Worm (Caenorhabditis elegans) whole organism, L1 larva: ENCODE measurements around the gene tag-276.
A peak's percentile ranks its signal among the peaks of the same experiment; 100 is the strongest.

Experiments used
- C04F5.9 ChIP-seq: sonication (generic microtip); optimal IDR thresholded peaks from 2 replicates; lab custom pipeline; 2016; ENCODE audit warnings: missing genetic modification characterization, missing compliant biosample characterization
- alr-1 ChIP-seq: fragments of 200-800 bp; sonication (Bioruptor generic); optimal IDR thresholded peaks from 2 replicates; lab custom pipeline; 2018; ENCODE audit warnings: borderline replicate concordance, mild to moderate bottlenecking, missing genetic modification characterization, missing compliant biosample characterization
- ama-1 ChIP-seq: fragments of 150-350 bp; optimal IDR thresholded peaks from 2 replicates; lab custom pipeline; 2014
- blmp-1 ChIP-seq: fragments of 150-350 bp; optimal IDR thresholded peaks from 2 replicates; lab custom pipeline; 2014; ENCODE audit warnings: missing biosample characterization, missing genetic modification characterization
- ceh-63 ChIP-seq: fragments of 200-800 bp; sonication (Bioruptor generic); optimal IDR thresholded peaks from 2 replicates; lab custom pipeline; 2018; ENCODE audit warnings: mild to moderate bottlenecking, missing genetic modification characterization, missing compliant biosample characterization
- ceh-8 ChIP-seq: fragments of 200-800 bp; sonication (Bioruptor generic); optimal IDR thresholded peaks from 2 replicates; lab custom pipeline; 2018; ENCODE audit warnings: mild to moderate bottlenecking, missing genetic modification characterization, moderate library complexity, missing compliant biosample characterization
- ceh-88 ChIP-seq: fragments of 200-800 bp; sonication (Bioruptor generic); IDR thresholded peaks from 2 replicates; pipeline ENCODE4 v1.3.6; 2022; ENCODE audit warnings: missing genetic modification characterization, missing compliant biosample characterization
- ces-1 ChIP-seq: fragments of 150-350 bp; optimal IDR thresholded peaks from 2 replicates; lab custom pipeline; 2014; ENCODE audit warnings: missing biosample characterization, missing genetic modification reagents, missing genetic modification characterization
- efl-1 ChIP-seq, 4 experiments: fragments of 150-350 bp; optimal IDR thresholded peaks in 3 of 4; peaks in 1 of 4; 1 replicate in 1 of 4; 2 replicates in 3 of 4; lab custom pipeline; 2014; ENCODE audit warnings: missing biosample characterization in 2 of 4, missing genetic modification characterization in 2 of 4, missing genetic modification reagents in 2 of 4
- egl-13 ChIP-seq: sonication (generic microtip); optimal IDR thresholded peaks from 2 replicates; lab custom pipeline; 2016; ENCODE audit warnings: missing genotype, missing genetic modification reagents, missing genetic modification characterization, missing compliant biosample characterization
- elt-3 ChIP-seq, 6 experiments: fragments of 150-350 bp in 1 of 6; sonication (generic microtip); optimal IDR thresholded peaks; 2 replicates each; lab custom pipeline; 2017 to 2018; ENCODE audit warnings: missing biosample characterization in 6 of 6, missing genetic modification characterization in 6 of 6, inconsistent platforms in 1 of 6
- fkh-10 ChIP-seq: sonication (generic microtip); optimal IDR thresholded peaks from 2 replicates; lab custom pipeline; 2017; ENCODE audit warnings: missing biosample characterization, missing genetic modification reagents, missing genetic modification characterization
- fkh-4 ChIP-seq: sonication (generic microtip); optimal IDR thresholded peaks from 2 replicates; lab custom pipeline; 2016; ENCODE audit warnings: missing compliant biosample characterization, missing genetic modification characterization, borderline replicate concordance
- grh-1 ChIP-seq: fragments of 200-800 bp; sonication (Bioruptor generic); IDR thresholded peaks from 2 replicates; pipeline ENCODE4 v1.3.6; 2022; ENCODE audit warnings: missing genetic modification reagents, missing genetic modification characterization, missing compliant biosample characterization
- hlh-4 ChIP-seq: sonication (generic microtip); optimal IDR thresholded peaks from 2 replicates; lab custom pipeline; 2016; ENCODE audit warnings: mild to moderate bottlenecking, missing genetic modification characterization, missing compliant biosample characterization
- hpl-2 ChIP-seq: fragments of 150-350 bp; optimal IDR thresholded peaks from 2 replicates; lab custom pipeline; 2014; ENCODE audit warnings: missing biosample characterization, missing genetic modification reagents, missing genetic modification characterization
- lin-13 ChIP-seq: fragments of 150-350 bp; optimal IDR thresholded peaks from 2 replicates; lab custom pipeline; 2014; ENCODE audit warnings: missing biosample characterization, missing genetic modification reagents, missing genetic modification characterization
- lin-15B ChIP-seq: fragments of 150-350 bp; sonication (generic microtip); optimal IDR thresholded peaks from 3 replicates; lab custom pipeline; 2014; ENCODE audit warnings: missing biosample characterization, missing genetic modification characterization
- lin-35 ChIP-seq, 2 experiments: fragments of 150-350 bp; optimal IDR thresholded peaks; 2 replicates each; lab custom pipeline; 2014; ENCODE audit warnings: missing biosample characterization in 2 of 2, missing genetic modification characterization in 2 of 2, missing genetic modification reagents in 2 of 2
- lsy-2 ChIP-seq, 2 experiments: fragments of 150-350 bp; optimal IDR thresholded peaks; 2 replicates each; lab custom pipeline; 2014; ENCODE audit warnings: missing biosample characterization in 2 of 2, missing genetic modification characterization in 2 of 2
- mdl-1 ChIP-seq, 2 experiments: fragments of 150-350 bp; optimal IDR thresholded peaks; 2 replicates each; lab custom pipeline; 2014 to 2017; ENCODE audit warnings: missing biosample characterization in 2 of 2, missing genetic modification characterization in 2 of 2, inconsistent platforms in 1 of 2
- nhr-11 ChIP-seq: fragments of 150-350 bp; optimal IDR thresholded peaks from 2 replicates; lab custom pipeline; 2014; ENCODE audit warnings: missing biosample characterization, missing genetic modification characterization
- nhr-19 ChIP-seq: fragments of 200-800 bp; sonication (Bioruptor generic); conservative IDR thresholded peaks from 2 replicates; pipeline ENCODE4 v1.3.6; 2022; ENCODE audit warnings: missing genetic modification characterization, missing compliant biosample characterization
- nhr-237 ChIP-seq: fragments of 150-350 bp; optimal IDR thresholded peaks from 2 replicates; lab custom pipeline; 2014; ENCODE audit warnings: missing biosample characterization, missing genetic modification characterization
- nhr-76 ChIP-seq: sonication (generic microtip); optimal IDR thresholded peaks from 2 replicates; lab custom pipeline; 2017; ENCODE audit warnings: missing biosample characterization, missing genetic modification characterization
- nhr-77 ChIP-seq: fragments of 150-350 bp; optimal IDR thresholded peaks from 2 replicates; lab custom pipeline; 2014; ENCODE audit warnings: missing biosample characterization, missing genetic modification characterization
- pag-3 ChIP-seq: sonication (generic microtip); optimal IDR thresholded peaks from 2 replicates; lab custom pipeline; 2017; ENCODE audit warnings: missing genetic modification characterization, mild to moderate bottlenecking, missing compliant biosample characterization, antibody characterized with exemption, borderline replicate concordance; ENCODE audit not compliant: insufficient read depth
- pax-3 ChIP-seq: fragments of 200-800 bp; sonication (Bioruptor generic); optimal IDR thresholded peaks from 2 replicates; lab custom pipeline; 2018; ENCODE audit warnings: mild to moderate bottlenecking, missing genetic modification characterization, moderate library complexity, missing compliant biosample characterization
- rnt-1 ChIP-seq: sonication (generic microtip); optimal IDR thresholded peaks from 2 replicates; lab custom pipeline; 2016; ENCODE audit warnings: mild to moderate bottlenecking, missing genetic modification characterization, moderate library complexity, missing compliant biosample characterization
- sox-4 ChIP-seq: sonication (generic microtip); optimal IDR thresholded peaks from 2 replicates; lab custom pipeline; 2016; ENCODE audit warnings: missing genetic modification characterization, missing compliant biosample characterization
- unc-98 ChIP-seq: fragments of 200-800 bp; sonication (Bioruptor generic); IDR thresholded peaks from 2 replicates; pipeline ENCODE4 v1.3.6; 2022; ENCODE audit warnings: missing genetic modification characterization, missing compliant biosample characterization
- zip-4 ChIP-seq: fragments of 200-800 bp; sonication (Bioruptor generic); optimal IDR thresholded peaks from 2 replicates; lab custom pipeline; 2018; ENCODE audit warnings: mild to moderate bottlenecking, missing genetic modification characterization, moderate library complexity, missing compliant biosample characterization

Gene tag-276

ce11 chrII:12255545-12256233 lies 6.7 kb upstream of the tag-276 start:
- TF ChIP-seq ceh-88 (GFP tag; lab: Robert Waterston, UW) (no peak), alr-1 (tag; lab: Kevin White, UChicago) (no peak), pax-3 (tag; lab: Kevin White, UChicago) (no peak), nhr-237 (tag; lab: Kevin White, UChicago) (no peak), unc-98 (GFP tag; lab: Robert Waterston, UW) (no peak), elt-3 (tag; optimal IDR thresholded peaks at IDR 0.05; lab: Kevin White, UChicago) (no peak), C04F5.9 (tag; lab: Kevin White, UChicago) (no peak), grh-1 (GFP tag; lab: Robert Waterston, UW) (no peak), fkh-4 (tag; lab: Kevin White, UChicago) (no peak), pag-3 (tag; lab: Kevin White, UChicago) (no peak), egl-13 (tag; lab: Kevin White, UChicago) (no peak), ceh-8 (GFP tag; lab: Kevin White, UChicago) (no peak), ama-1 (no peak), mdl-1 (tag; optimal IDR thresholded peaks at IDR 0.05; lab: Kevin White, UChicago) (no peak), zip-4 (GFP tag; lab: Kevin White, UChicago) (no peak), hpl-2 (no peak), nhr-11 (tag; lab: Kevin White, UChicago) (no peak), nhr-19 (GFP tag; lab: Robert Waterston, UW) (no peak)

DNA sequence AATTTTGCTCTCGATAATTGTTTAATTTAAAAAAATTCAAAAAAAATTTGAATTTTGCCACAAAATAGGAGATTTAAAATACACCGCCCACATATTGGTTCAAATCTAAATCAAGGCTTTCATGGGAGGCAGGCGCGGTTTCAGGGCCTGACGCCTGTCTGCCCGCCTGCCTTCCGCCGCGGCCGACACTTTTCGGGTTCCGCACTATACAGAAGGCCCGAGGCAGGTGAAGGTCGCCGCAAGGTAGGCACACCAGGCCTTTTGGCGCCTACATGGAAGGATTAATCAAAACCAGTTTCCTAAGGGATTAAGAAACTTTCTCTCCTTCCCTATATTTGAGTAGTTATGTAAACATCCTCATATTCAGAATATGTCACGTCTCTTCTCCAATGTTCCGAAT lies 6.4 kb downstream of the tag-276 start, which contains the start of gene Y57A10A.24:
Gene Y57A10A.24, plus strand, starts transcription at position 396 of the 400 bp plus-strand sequence.
- TF ChIP-seq efl-1 (optimal IDR thresholded peaks at IDR 0.05; lab: Kevin White, UChicago) (no peak), efl-1 (GFP tag; optimal IDR thresholded peaks at IDR 0.05 in 1 of 2; lab: Kevin White, UChicago) (peak in 1 of 2 experiments; percentile 4), nhr-77 (tag; lab: Kevin White, UChicago) (no peak)

DNA sequence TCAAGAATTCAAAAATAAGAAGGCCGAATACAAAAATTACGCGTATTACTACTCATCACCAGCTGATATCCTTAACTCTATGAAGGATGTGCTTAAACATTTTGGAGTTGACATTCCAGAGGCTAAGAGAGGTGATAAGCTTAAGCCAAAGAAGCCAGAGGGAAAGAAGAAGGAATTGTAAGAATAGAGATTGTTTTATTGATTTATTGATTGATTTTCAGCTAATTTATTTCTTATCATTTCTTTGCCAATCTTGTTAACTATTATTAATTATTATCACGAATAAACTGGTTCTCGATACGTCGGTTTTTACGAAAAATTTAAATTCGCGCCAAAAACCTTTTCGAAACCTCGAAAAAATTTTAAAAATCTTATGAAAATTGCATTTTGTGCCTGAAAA lies 7.2 kb downstream of the tag-276 start:
- TF ChIP-seq alr-1 (tag; lab: Kevin White, UChicago): no peak
- no peak for TF ChIP-seq sox-4
- no peak for TF ChIP-seq blmp-1 (tag; lab: Kevin White, UChicago)
- TF ChIP-seq rnt-1: no peak
- no peak for TF ChIP-seq lin-35 (GFP tag; optimal IDR thresholded peaks at IDR 0.05; lab: Kevin White, UChicago)
- TF ChIP-seq fkh-10 (GFP tag; lab: Kevin White, UChicago): no peak
- TF ChIP-seq nhr-19 (GFP tag; lab: Robert Waterston, UW): no peak
- no peak for TF ChIP-seq ceh-8 (GFP tag; lab: Kevin White, UChicago)
- no peak for TF ChIP-seq nhr-237 (tag; lab: Kevin White, UChicago)
- TF ChIP-seq ceh-63 (GFP tag; lab: Kevin White, UChicago): no peak
- TF ChIP-seq hpl-2: no peak
- no peak for TF ChIP-seq lsy-2 (tag; optimal IDR thresholded peaks at IDR 0.05; lab: Kevin White, UChicago)
- TF ChIP-seq ces-1: no peak
- TF ChIP-seq lin-13 (GFP tag; lab: Kevin White, UChicago): no peak
- no peak for TF ChIP-seq nhr-11 (tag; lab: Kevin White, UChicago)
- TF ChIP-seq hlh-4 (tag; lab: Kevin White, UChicago): no peak
- TF ChIP-seq C04F5.9 (tag; lab: Kevin White, UChicago): no peak

DNA sequence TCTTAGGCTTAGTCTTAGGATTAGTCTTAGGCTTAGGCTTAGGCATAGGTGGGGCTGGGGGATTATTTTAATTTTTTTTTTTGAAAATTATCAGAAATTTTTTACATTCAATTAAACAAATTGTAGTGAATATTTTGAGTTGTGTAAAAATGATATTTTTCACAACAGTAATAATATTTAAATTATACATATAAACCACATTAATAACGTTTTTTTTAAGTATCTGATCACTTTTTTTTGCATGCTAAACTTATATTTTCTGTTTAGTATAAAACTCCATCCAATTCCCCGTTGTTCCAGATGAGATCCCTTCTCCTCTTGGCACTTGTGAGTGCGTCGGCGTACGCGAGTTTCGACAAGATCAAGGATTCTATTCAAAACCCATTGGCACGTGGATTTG lies 8.9 kb downstream of the tag-276 start, which contains the start of gene txdc-12.1:
Gene txdc-12.1, plus strand, starts transcription at position 301 of the 400 bp plus-strand sequence.
- no peak for TF ChIP-seq fkh-4 (tag; lab: Kevin White, UChicago)
- no peak for TF ChIP-seq nhr-76 (tag; lab: Kevin White, UChicago)
- TF ChIP-seq lin-15B: no peak
